Worm (Caenorhabditis elegans) whole organism, L4 larva: ENCODE measurements around the gene K09H11.4.
A peak's percentile ranks its signal among the peaks of the same experiment; 100 is the strongest.

Source experiments
- D1046.2 ChIP-seq: fragments of 200-800 bp; sonication (Bioruptor generic); IDR thresholded peaks from 2 replicates; pipeline ENCODE4 v1.3.6; 2022; ENCODE audit warnings: missing genetic modification characterization, missing compliant biosample characterization
- F10B5.3 ChIP-seq: sonication (generic microtip); optimal IDR thresholded peaks from 2 replicates; lab custom pipeline; 2016; ENCODE audit warnings: mild to moderate bottlenecking, missing genetic modification characterization, missing compliant biosample characterization
- F37D6.2 ChIP-seq: sonication (generic microtip); optimal IDR thresholded peaks from 2 replicates; lab custom pipeline; 2016; ENCODE audit warnings: mild to moderate bottlenecking, missing genetic modification characterization, missing compliant biosample characterization
- F44E2.7 ChIP-seq: fragments of 200-800 bp; sonication (Bioruptor generic); IDR thresholded peaks from 2 replicates; pipeline ENCODE4 v2.1.2; 2022; ENCODE audit warnings: missing genetic modification characterization, missing compliant biosample characterization
- R02D3.7 ChIP-seq: fragments of 150-350 bp; sonication (generic microtip); optimal IDR thresholded peaks from 3 replicates; lab custom pipeline; 2014; ENCODE audit warnings: missing biosample characterization, missing genetic modification characterization
- T20F7.1 ChIP-seq: fragments of 200-800 bp; sonication (Bioruptor generic); optimal IDR thresholded peaks from 2 replicates; lab custom pipeline; 2018; ENCODE audit warnings: mild to moderate bottlenecking, missing genetic modification characterization, missing compliant biosample characterization
- T26A8.4 ChIP-seq: fragments of 200-800 bp; sonication (Bioruptor generic); IDR thresholded peaks from 2 replicates; pipeline ENCODE4 v1.3.6; 2022; ENCODE audit warnings: missing genetic modification characterization, missing compliant biosample characterization
- Y48G9A.11 ChIP-seq: fragments of 200-800 bp; sonication (Bioruptor generic); IDR thresholded peaks from 2 replicates; pipeline ENCODE4 v1.3.6; 2022; ENCODE audit warnings: missing genetic modification reagents, missing genetic modification characterization, missing compliant biosample characterization
- aha-1 ChIP-seq: fragments of 150-350 bp; peaks from one replicate; lab custom pipeline; 2014; ENCODE audit warnings: missing biosample characterization, missing genetic modification characterization
- ama-1 ChIP-seq: fragments of 150-350 bp; optimal IDR thresholded peaks from 2 replicates; lab custom pipeline; 2014; ENCODE audit warnings: inconsistent platforms, mixed read lengths
- arid-1 ChIP-seq: fragments of 200-800 bp; sonication (Bioruptor generic); conservative IDR thresholded peaks from 2 replicates; pipeline ENCODE4 v1.3.6; 2022; ENCODE audit warnings: missing genetic modification reagents, missing genetic modification characterization, missing compliant biosample characterization
- attf-4 ChIP-seq: sonication (generic microtip); optimal IDR thresholded peaks from 3 replicates; lab custom pipeline; 2017; ENCODE audit warnings: missing biosample characterization, missing genetic modification characterization
- ceh-20 ChIP-seq: fragments of 200-800 bp; sonication (Bioruptor generic); IDR thresholded peaks from 2 replicates; pipeline ENCODE4 v1.3.6; 2022; ENCODE audit warnings: missing genetic modification reagents, missing genetic modification characterization, missing compliant biosample characterization
- ceh-62 ChIP-seq: sonication (generic microtip); optimal IDR thresholded peaks from 2 replicates; lab custom pipeline; 2017; ENCODE audit warnings: missing biosample characterization, missing genetic modification characterization
- ceh-82 ChIP-seq: sonication (generic microtip); optimal IDR thresholded peaks from 2 replicates; lab custom pipeline; 2017; ENCODE audit warnings: missing biosample characterization, missing genetic modification characterization
- ces-1 ChIP-seq: fragments of 150-350 bp; sonication (generic microtip); optimal IDR thresholded peaks from 4 replicates; lab custom pipeline; 2014; ENCODE audit warnings: missing biosample characterization, missing genetic modification reagents, missing genetic modification characterization
- cey-2 ChIP-seq: sonication (generic microtip); optimal IDR thresholded peaks from 3 replicates; lab custom pipeline; 2017; ENCODE audit warnings: missing genetic modification characterization, mild to moderate bottlenecking, missing compliant biosample characterization, antibody characterized with exemption, borderline replicate concordance; ENCODE audit not compliant: insufficient read depth
- daf-19 ChIP-seq: fragments of 200-800 bp; sonication (Bioruptor generic); conservative IDR thresholded peaks from 2 replicates; pipeline ENCODE4 v1.3.6; 2022; ENCODE audit warnings: missing genetic modification characterization, missing compliant biosample characterization
- dmd-9 ChIP-seq: fragments of 200-800 bp; sonication (Bioruptor generic); IDR thresholded peaks from 2 replicates; pipeline ENCODE4 v1.3.6; 2022; ENCODE audit warnings: missing genetic modification reagents, missing genetic modification characterization, missing compliant biosample characterization
- dpl-1 ChIP-seq: fragments of 150-350 bp; optimal IDR thresholded peaks from 2 replicates; lab custom pipeline; 2014; ENCODE audit warnings: missing biosample characterization, missing genetic modification reagents, missing genetic modification characterization
- dve-1 ChIP-seq: sonication (generic microtip); optimal IDR thresholded peaks from 2 replicates; lab custom pipeline; 2017; ENCODE audit warnings: antibody characterized with exemption, mild to moderate bottlenecking, missing genetic modification characterization, missing compliant biosample characterization; ENCODE audit not compliant: insufficient read depth
- egl-27 ChIP-seq: sonication (generic microtip); optimal IDR thresholded peaks from 3 replicates; lab custom pipeline; 2017; ENCODE audit warnings: missing biosample characterization, missing genetic modification reagents, missing genetic modification characterization
- egl-43 ChIP-seq: fragments of 200-800 bp; sonication (Bioruptor generic); IDR thresholded peaks from 2 replicates; pipeline ENCODE4 v1.3.6; 2022; ENCODE audit warnings: missing genetic modification reagents, missing genetic modification characterization, missing compliant biosample characterization
- fkh-10 ChIP-seq: fragments of 150-350 bp; optimal IDR thresholded peaks from 2 replicates; lab custom pipeline; 2014; ENCODE audit warnings: missing biosample characterization, missing genetic modification reagents, missing genetic modification characterization
- hif-1 ChIP-seq, 2 experiments: sonication (generic microtip); optimal IDR thresholded peaks; 2 replicates each; lab custom pipeline; 2016 to 2017; ENCODE audit warnings: missing compliant biosample characterization in 2 of 2, missing genetic modification characterization in 2 of 2, missing genetic modification reagents in 2 of 2, missing genotype in 2 of 2, mild to moderate bottlenecking in 1 of 2
- hlh-30 ChIP-seq: sonication (generic microtip); optimal IDR thresholded peaks from 2 replicates; lab custom pipeline; 2017; ENCODE audit warnings: antibody characterized with exemption, mild to moderate bottlenecking, missing genetic modification characterization, missing compliant biosample characterization; ENCODE audit not compliant: insufficient read depth
- jun-1 ChIP-seq: fragments of 150-350 bp; optimal IDR thresholded peaks from 2 replicates; lab custom pipeline; 2014; ENCODE audit warnings: missing biosample characterization, missing genetic modification reagents, missing genetic modification characterization
- lin-1 ChIP-seq: fragments of 200-800 bp; sonication (Bioruptor generic); IDR thresholded peaks from 2 replicates; pipeline ENCODE4 v1.3.6; 2022; ENCODE audit warnings: missing genetic modification reagents, missing genetic modification characterization, missing compliant biosample characterization
- lin-13 ChIP-seq: fragments of 150-350 bp; optimal IDR thresholded peaks from 2 replicates; lab custom pipeline; 2014; ENCODE audit warnings: missing biosample characterization, missing genetic modification reagents, missing genetic modification characterization
- lin-39 ChIP-seq: fragments of 150-350 bp; optimal IDR thresholded peaks from 2 replicates; lab custom pipeline; 2014; ENCODE audit warnings: missing biosample characterization, missing genetic modification reagents, missing genetic modification characterization
- lsy-2 ChIP-seq, 2 experiments: fragments of 150-350 bp in 1 of 2; sonication (generic microtip) in 1 of 2; optimal IDR thresholded peaks; 2 replicates each; lab custom pipeline; 2014 to 2017; ENCODE audit warnings: missing biosample characterization in 2 of 2, missing genetic modification characterization in 2 of 2
- madf-9 ChIP-seq: fragments of 200-800 bp; sonication (Bioruptor generic); conservative IDR thresholded peaks from 2 replicates; pipeline ENCODE4 v1.3.6; 2022; ENCODE audit warnings: missing genetic modification reagents, missing genetic modification characterization, missing compliant biosample characterization
- mxl-2 ChIP-seq: fragments of 200-800 bp; sonication (Bioruptor generic); conservative IDR thresholded peaks from 2 replicates; pipeline ENCODE4 v1.3.6; 2022; ENCODE audit warnings: missing genetic modification reagents, missing genetic modification characterization, missing compliant biosample characterization
- mxl-3 ChIP-seq: fragments of 200-800 bp; sonication (Bioruptor generic); optimal IDR thresholded peaks from 2 replicates; lab custom pipeline; 2018; ENCODE audit warnings: mild to moderate bottlenecking, missing genetic modification characterization, missing compliant biosample characterization
- nhr-10 ChIP-seq: fragments of 150-350 bp; optimal IDR thresholded peaks from 2 replicates; lab custom pipeline; 2014; ENCODE audit warnings: missing biosample characterization, missing genetic modification characterization
- nhr-102 ChIP-seq: sonication (generic microtip); optimal IDR thresholded peaks from 2 replicates; lab custom pipeline; 2016; ENCODE audit warnings: mild to moderate bottlenecking, missing genetic modification characterization, moderate library complexity, missing compliant biosample characterization
- nhr-111 ChIP-seq: fragments of 200-800 bp; sonication (Bioruptor generic); optimal IDR thresholded peaks from 2 replicates; lab custom pipeline; 2018; ENCODE audit warnings: mild to moderate bottlenecking, missing genetic modification characterization, missing compliant biosample characterization
- nhr-237 ChIP-seq: sonication (generic microtip); optimal IDR thresholded peaks from 2 replicates; lab custom pipeline; 2017; ENCODE audit warnings: missing biosample characterization, missing genetic modification characterization
- nhr-28 ChIP-seq: fragments of 150-350 bp; optimal IDR thresholded peaks from 2 replicates; lab custom pipeline; 2014; ENCODE audit warnings: missing biosample characterization, missing genetic modification characterization
- nhr-42 ChIP-seq: fragments of 200-800 bp; sonication (Bioruptor generic); IDR thresholded peaks from 2 replicates; pipeline ENCODE4 v1.3.6; 2022; ENCODE audit warnings: missing genetic modification characterization, missing compliant biosample characterization
- nhr-6 ChIP-seq: fragments of 150-350 bp; optimal IDR thresholded peaks from 2 replicates; lab custom pipeline; 2014; ENCODE audit warnings: missing biosample characterization, missing genetic modification characterization
- nhr-76 ChIP-seq: fragments of 150-350 bp; optimal IDR thresholded peaks from 2 replicates; lab custom pipeline; 2014; ENCODE audit warnings: missing biosample characterization, missing genetic modification characterization
- pha-4 ChIP-seq, 2 experiments: fragments of 150-350 bp in 1 of 2; fragments of 200-800 bp in 1 of 2; sonication (Bioruptor generic) in 1 of 2; IDR thresholded peaks in 1 of 2; optimal IDR thresholded peaks in 1 of 2; 2 replicates each; pipeline versions ENCODE4 v1.3.6 to Lab custom; 2014 to 2022; ENCODE audit warnings: missing genetic modification characterization in 2 of 2, missing genetic modification reagents in 2 of 2, missing biosample characterization in 1 of 2, missing compliant biosample characterization in 1 of 2
- php-3 ChIP-seq: fragments of 200-800 bp; sonication (Bioruptor generic); IDR thresholded peaks from 2 replicates; pipeline ENCODE4 v1.3.6; 2022; ENCODE audit warnings: missing genetic modification reagents, missing genetic modification characterization, missing compliant biosample characterization
- rbr-2 ChIP-seq: sonication (generic microtip); optimal IDR thresholded peaks from 2 replicates; lab custom pipeline; 2016; ENCODE audit warnings: missing genotype, missing genetic modification characterization, missing compliant biosample characterization
- saeg-2 ChIP-seq: fragments of 200-800 bp; sonication (Bioruptor generic); IDR thresholded peaks from 2 replicates; pipeline ENCODE4 v1.3.6; 2022; ENCODE audit warnings: missing genetic modification reagents, missing genetic modification characterization, missing compliant biosample characterization
- snpc-4 ChIP-seq: fragments of 150-350 bp; optimal IDR thresholded peaks from 2 replicates; lab custom pipeline; 2014; ENCODE audit warnings: missing biosample characterization, missing genetic modification characterization
- spr-3 ChIP-seq: fragments of 200-800 bp; sonication (Bioruptor generic); optimal IDR thresholded peaks from 2 replicates; lab custom pipeline; 2018; ENCODE audit warnings: mild to moderate bottlenecking, missing genetic modification characterization, missing compliant biosample characterization
- tag-97 ChIP-seq: fragments of 200-800 bp; sonication (Bioruptor generic); IDR thresholded peaks from 2 replicates; pipeline ENCODE4 v1.3.6; 2022; ENCODE audit warnings: missing genetic modification characterization, missing compliant biosample characterization
- unc-39 ChIP-seq: sonication (generic microtip); optimal IDR thresholded peaks from 2 replicates; lab custom pipeline; 2017; ENCODE audit warnings: missing biosample characterization, missing genetic modification characterization
- zag-1 ChIP-seq: fragments of 150-350 bp; optimal IDR thresholded peaks from 2 replicates; lab custom pipeline; 2014; ENCODE audit warnings: missing biosample characterization, missing genetic modification characterization
- zip-2 ChIP-seq: fragments of 150-350 bp; optimal IDR thresholded peaks from 2 replicates; lab custom pipeline; 2014; ENCODE audit warnings: missing biosample characterization, missing genetic modification characterization
- ztf-7 ChIP-seq: fragments of 150-350 bp; optimal IDR thresholded peaks from 2 replicates; lab custom pipeline; 2014; ENCODE audit warnings: missing biosample characterization, missing genetic modification characterization

Gene K09H11.4

DNA sequence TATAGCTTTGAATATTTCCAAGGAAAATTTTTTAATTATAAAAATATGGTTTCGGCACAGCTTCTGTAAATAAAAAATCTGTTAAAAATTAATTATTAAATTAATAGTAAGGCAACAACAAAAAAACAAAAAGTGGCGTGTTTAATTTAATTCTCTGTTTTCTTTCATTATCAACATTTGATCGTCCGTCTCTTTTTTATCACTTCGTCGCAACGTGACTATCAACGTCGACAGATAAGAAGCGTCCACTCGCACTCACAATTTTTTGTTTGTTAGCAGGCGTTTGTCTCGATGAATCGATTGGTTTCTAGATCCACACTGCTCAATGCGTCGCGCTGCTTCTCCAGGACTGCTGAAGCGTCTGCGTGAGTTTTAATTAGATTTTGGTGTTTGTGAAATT is 13.7 kb downstream of the K09H11.4 start, which contains the start of gene gcst-1 (continued):
- TF ChIP-seq saeg-2 (GFP tag; lab: Robert Waterston, UW), result no peak
- TF ChIP-seq ceh-62 (tag; lab: Kevin White, UChicago), result no peak
- no peak for TF ChIP-seq R02D3.7
- no peak for TF ChIP-seq arid-1 (GFP tag; lab: Robert Waterston, UW)
- TF ChIP-seq daf-19 (GFP tag; lab: Robert Waterston, UW), result no peak
- TF ChIP-seq D1046.2 (GFP tag; lab: Robert Waterston, UW), result no peak
- TF ChIP-seq cey-2, result no peak
- no peak for TF ChIP-seq nhr-237 (tag; lab: Kevin White, UChicago)
- no peak for TF ChIP-seq tag-97
- no peak for TF ChIP-seq ceh-20 (GFP tag; lab: Robert Waterston, UW)
- TF ChIP-seq mxl-2 (GFP tag; lab: Robert Waterston, UW), result no peak
- TF ChIP-seq hif-1 (tag; optimal IDR thresholded peaks at IDR 0.05; lab: Kevin White, UChicago), result no peak
- peak; percentile 80 for TF ChIP-seq nhr-28 (tag; lab: Kevin White, UChicago)
- no peak for TF ChIP-seq dpl-1 (GFP tag; lab: Kevin White, UChicago)
- TF ChIP-seq zip-2 (tag; lab: Kevin White, UChicago), result no peak
- no peak for TF ChIP-seq unc-39
- peak; percentile 72 for TF ChIP-seq mxl-3 (GFP tag; lab: Kevin White, UChicago)
- no peak for TF ChIP-seq rbr-2
- no peak for TF ChIP-seq ces-1 (GFP tag; lab: Kevin White, UChicago)
- TF ChIP-seq egl-43 (GFP tag; lab: Robert Waterston, UW), result no peak
- no peak for TF ChIP-seq F37D6.2
- TF ChIP-seq madf-9 (GFP tag; lab: Robert Waterston, UW), result no peak
- no peak for TF ChIP-seq T20F7.1 (GFP tag; lab: Kevin White, UChicago)
- peak; percentile 62 for TF ChIP-seq hlh-30 (tag; lab: Kevin White, UChicago)
- TF ChIP-seq lsy-2 (tag; optimal IDR thresholded peaks at IDR 0.05; lab: Kevin White, UChicago), result no peak
- no peak for TF ChIP-seq nhr-111
- TF ChIP-seq lin-1, result peak; percentile 33; the same call in 1 of the 2 replicates
- no peak for TF ChIP-seq aha-1
- TF ChIP-seq attf-4 (tag; lab: Kevin White, UChicago), result no peak
- no peak for TF ChIP-seq zag-1
- TF ChIP-seq nhr-6 (tag; lab: Kevin White, UChicago), result no peak
- TF ChIP-seq ceh-82 (tag; lab: Kevin White, UChicago), result no peak
- no peak for TF ChIP-seq lin-39 (tag; lab: Kevin White, UChicago)
- TF ChIP-seq nhr-102 (tag; lab: Kevin White, UChicago), result no peak
- no peak for TF ChIP-seq jun-1 (tag; lab: Kevin White, UChicago)
- no peak for TF ChIP-seq snpc-4
- TF ChIP-seq F10B5.3 (tag; lab: Kevin White, UChicago), result peak; percentile 12
- TF ChIP-seq ztf-7 (tag; lab: Kevin White, UChicago), result no peak
- TF ChIP-seq nhr-10 (tag; lab: Kevin White, UChicago), result no peak
- no peak for TF ChIP-seq nhr-42 (GFP tag; lab: Robert Waterston, UW)
- TF ChIP-seq ama-1, result peak; percentile 54
- TF ChIP-seq spr-3, result no peak
- no peak for TF ChIP-seq egl-27 (tag; lab: Kevin White, UChicago)
- TF ChIP-seq pha-4 (GFP tag; IDR thresholded peaks at IDR 0.05; lab: Robert Waterston, UW), result no peak
- no peak for TF ChIP-seq pha-4 (tag; optimal IDR thresholded peaks at IDR 0.05; lab: Kevin White, UChicago)
- TF ChIP-seq lin-13 (GFP tag; lab: Kevin White, UChicago), result no peak
- TF ChIP-seq dmd-9 (GFP tag; lab: Robert Waterston, UW), result no peak
- TF ChIP-seq Y48G9A.11 (GFP tag; lab: Robert Waterston, UW), result no peak
- peak; percentile 62; the same call in 1 of the 2 replicates for TF ChIP-seq php-3 (GFP tag; lab: Robert Waterston, UW)
- TF ChIP-seq nhr-76 (tag; lab: Kevin White, UChicago), result no peak
- TF ChIP-seq fkh-10, result no peak
- TF ChIP-seq dve-1 (tag; lab: Kevin White, UChicago), result peak; percentile 70
- TF ChIP-seq T26A8.4, result no peak
- no peak for TF ChIP-seq F44E2.7 (GFP tag; lab: Robert Waterston, UW)
